Fruit fly (Drosophila melanogaster) whole organism, wandering third instar larva: ENCODE results near the gene CG34171.

Experiments
- CG9705 ChIP-seq: fragments of 200-800 bp; sonication (Bioruptor generic); optimal IDR thresholded peaks from 2 replicates; lab custom pipeline; 2018; ENCODE audit warnings: missing biosample characterization, mild to moderate bottlenecking, missing genetic modification characterization
- CrebA ChIP-seq: fragments of 200-800 bp; sonication (Bioruptor generic); optimal IDR thresholded peaks from 2 replicates; lab custom pipeline; 2016; ENCODE audit warnings: missing biosample characterization, mild to moderate bottlenecking, missing genetic modification characterization, borderline replicate concordance
- Dfd ChIP-seq: fragments of >200 bp; optimal IDR thresholded peaks from 2 replicates; lab custom pipeline; 2017; ENCODE audit warnings: missing biosample characterization, missing genetic modification characterization
- Dif ChIP-seq: fragments of 200-275, 200-300 bp; sonication (Bioruptor generic); optimal IDR thresholded peaks from 2 replicates; lab custom pipeline; 2018; ENCODE audit warnings: missing biosample characterization, missing genetic modification characterization; ENCODE audit not compliant: partially characterized antibody
- GATAd ChIP-seq: sonication (Bioruptor generic); optimal IDR thresholded peaks from 2 replicates; lab custom pipeline; 2016; ENCODE audit warnings: missing biosample characterization, missing genetic modification characterization
- Hnf4 ChIP-seq: fragments of 200-800 bp; sonication (Bioruptor generic); optimal IDR thresholded peaks from 2 replicates; lab custom pipeline; 2016; ENCODE audit warnings: missing biosample characterization, mild to moderate bottlenecking, missing genetic modification characterization
- Hr78 ChIP-seq: fragments of >200 bp; optimal IDR thresholded peaks from 2 replicates; lab custom pipeline; 2017; ENCODE audit warnings: missing biosample characterization, missing genetic modification characterization
- Sp1 ChIP-seq: fragments of 200-800 bp; sonication (Bioruptor generic); optimal IDR thresholded peaks from 3 replicates; lab custom pipeline; 2019; ENCODE audit warnings: missing biosample characterization, mild to moderate bottlenecking, missing genetic modification characterization, moderate library complexity
- brk ChIP-seq: fragments of 200-800 bp; sonication (Bioruptor generic); optimal IDR thresholded peaks from 2 replicates; lab custom pipeline; 2016; ENCODE audit warnings: missing biosample characterization, mild to moderate bottlenecking, missing genetic modification characterization
- fru ChIP-seq: fragments of 200-800 bp; sonication (Bioruptor generic); optimal IDR thresholded peaks from 3 replicates; lab custom pipeline; 2016; ENCODE audit warnings: missing biosample characterization, mild to moderate bottlenecking, missing genetic modification characterization
- sage ChIP-seq: fragments of 200-800 bp; sonication (Bioruptor generic); optimal IDR thresholded peaks from 2 replicates; lab custom pipeline; 2016; ENCODE audit warnings: missing biosample characterization, mild to moderate bottlenecking, missing genetic modification characterization
- usp ChIP-seq: fragments of >200 bp; optimal IDR thresholded peaks from 2 replicates; lab custom pipeline; 2017; ENCODE audit warnings: missing biosample characterization, missing genetic modification characterization

Gene CG34171

dm6 chr2L:18389987-18390386, 11.6 kb downstream of the CG34171 start:
- TF ChIP-seq Dfd (GFP tag; lab: Kevin White, UChicago): no peak
- no peak for TF ChIP-seq usp (GFP tag; lab: Kevin White, UChicago)

dm6 chr2L:18395274-18395823, 17.0 kb downstream of the CG34171 start:
- TF ChIP-seq Hnf4 (GFP tag; lab: Kevin White, UChicago) (no peak), Hr78 (GFP tag; lab: Kevin White, UChicago) (no peak), GATAd (GFP tag; lab: Kevin White, UChicago) (no peak), CG9705 (GFP tag; lab: Kevin White, UChicago) (no peak), brk (GFP tag; lab: Kevin White, UChicago) (no peak), Sp1 (GFP tag; lab: Kevin White, UChicago) (no peak), CrebA (GFP tag; lab: Kevin White, UChicago) (no peak), sage (no peak), Dif (GFP tag; lab: Kevin White, UChicago) (no peak), fru (no peak)
- TF ChIP-seq, all 38 proteins: peak for 0
